ENCODE assay signal across 2 fruit fly cellular contexts in the genomic region with DNA sequence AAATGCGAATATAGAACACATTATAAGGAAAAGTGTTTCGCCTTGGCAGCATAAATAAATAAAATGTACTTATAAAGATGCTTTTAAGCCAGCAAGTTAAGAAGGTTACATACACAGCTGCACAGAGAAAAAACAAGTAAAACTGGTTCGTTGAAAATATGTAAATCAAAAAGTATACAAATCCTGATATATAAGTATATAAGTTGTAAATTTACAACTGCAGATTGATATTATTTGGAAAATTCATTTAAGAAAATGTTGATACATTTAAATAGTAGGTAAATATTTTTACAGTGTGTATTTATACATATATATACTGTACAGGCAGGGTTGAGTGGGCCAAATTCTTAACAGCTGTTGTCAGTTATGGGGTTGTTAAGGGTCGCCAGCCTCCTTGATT.
A peak's percentile ranks its signal among the peaks of the same experiment; 100 is the strongest.
TF ChIP-seq lines count a peak whose summit lies in the region.

No protein-coding gene starts in this region.

- no peak for TF ChIP-seq CTCF in whole organism, embryonic (GFP tag; optimal IDR thresholded peaks at IDR 0.05; lab: Kevin White, UChicago)

TF ChIP-seq in whole organism, embryonic, 481 proteins besides CTCF, POLR2A, EP300 and RAD21 (continues in another document):
- TF ChIP-seq slou (GFP tag; optimal IDR thresholded peaks at IDR 0.05; lab: Kevin White, UChicago), result no peak
- TF ChIP-seq HHEX (GFP tag; optimal IDR thresholded peaks at IDR 0.05; lab: Kevin White, UChicago), result no peak
- TF ChIP-seq MBD-R2 (GFP tag; IDR thresholded peaks at IDR 0.05; lab: Robert Waterston, UW), result no peak
- TF ChIP-seq CG4707 (GFP tag; optimal IDR thresholded peaks at IDR 0.05; lab: Kevin White, UChicago), result no peak
- no peak for TF ChIP-seq aop (GFP tag; IDR thresholded peaks at IDR 0.05; lab: Robert Waterston, UW)
- TF ChIP-seq pb (GFP tag; optimal IDR thresholded peaks at IDR 0.05; lab: Kevin White, UChicago), result no peak
- no peak for TF ChIP-seq CG4404 (GFP tag; IDR thresholded peaks at IDR 0.05; lab: Robert Waterston, UW)
- no peak for TF ChIP-seq CG14441 (GFP tag; IDR thresholded peaks at IDR 0.05; lab: Robert Waterston, UW)
- no peak for TF ChIP-seq Fer3 (tag; optimal IDR thresholded peaks at IDR 0.05; lab: Kevin White, UChicago)
- TF ChIP-seq CG9932 (GFP tag; IDR thresholded peaks at IDR 0.05; lab: Robert Waterston, UW), result no peak
- peak; percentile 51 for TF ChIP-seq CG18262 (tag; optimal IDR thresholded peaks at IDR 0.05; lab: Kevin White, UChicago)
- TF ChIP-seq gsb (GFP tag; IDR thresholded peaks at IDR 0.05; lab: Robert Waterston, UW), result no peak
- no peak for TF ChIP-seq CG1792 (GFP tag; optimal IDR thresholded peaks at IDR 0.05; lab: Kevin White, UChicago)
- TF ChIP-seq sens (GFP tag; lab: Kevin White, UChicago), result peak; percentile 76
- TF ChIP-seq CG10979 (tag; optimal IDR thresholded peaks at IDR 0.05; lab: Kevin White, UChicago), result peak; percentile 42
- no peak for TF ChIP-seq kay (GFP tag; optimal IDR thresholded peaks at IDR 0.05; lab: Kevin White, UChicago)
- no peak for TF ChIP-seq CG10462 (GFP tag; optimal IDR thresholded peaks at IDR 0.05; lab: Kevin White, UChicago)
- TF ChIP-seq CG3281 (GFP tag; optimal IDR thresholded peaks at IDR 0.05; lab: Kevin White, UChicago), result no peak
- peak; percentile 14 for TF ChIP-seq phol (tag; optimal IDR thresholded peaks at IDR 0.05; lab: Kevin White, UChicago)
- TF ChIP-seq jing (GFP tag; optimal IDR thresholded peaks at IDR 0.05; lab: Kevin White, UChicago), result no peak
- TF ChIP-seq ase (GFP tag; IDR thresholded peaks at IDR 0.05; lab: Robert Waterston, UW), result no peak
- TF ChIP-seq CG2712 (tag; optimal IDR thresholded peaks at IDR 0.05; lab: Kevin White, UChicago), result peak; percentile 52
- TF ChIP-seq Nf-YA (GFP tag; IDR thresholded peaks at IDR 0.05; lab: Robert Waterston, UW), result no peak
- TF ChIP-seq CG10147 (GFP tag; optimal IDR thresholded peaks at IDR 0.05; lab: Kevin White, UChicago), result no peak
- no peak for TF ChIP-seq CG12236 (GFP tag; optimal IDR thresholded peaks at IDR 0.05; lab: Kevin White, UChicago)
- 0 out of 2 replicates have a peak, but pooled peaks have one; percentile 8 for TF ChIP-seq CG6689 (GFP tag; IDR thresholded peaks at IDR 0.05; lab: Robert Waterston, UW)
- peak; percentile 26 for TF ChIP-seq CG17829 (tag; optimal IDR thresholded peaks at IDR 0.05; lab: Kevin White, UChicago)
- TF ChIP-seq dmrt11E (tag; optimal IDR thresholded peaks at IDR 0.05; lab: Kevin White, UChicago), result peak; percentile 44
- TF ChIP-seq Ets97D (GFP tag; optimal IDR thresholded peaks at IDR 0.05; lab: Kevin White, UChicago), result no peak
- no peak for TF ChIP-seq Vsx1 (GFP tag; optimal IDR thresholded peaks at IDR 0.05; lab: Kevin White, UChicago)
- TF ChIP-seq prd (optimal IDR thresholded peaks at IDR 0.05; lab: Kevin White, UChicago), result no peak
- peak; percentile 49; the same call in 1 of the 3 replicates for TF ChIP-seq prd (GFP tag; IDR thresholded peaks at IDR 0.05; lab: Robert Waterston, UW)
- TF ChIP-seq lola (GFP tag; optimal IDR thresholded peaks at IDR 0.05; lab: Kevin White, UChicago), result peak in 1 of 3 experiments; percentile 29
- TF ChIP-seq CG4424 (GFP tag; optimal IDR thresholded peaks at IDR 0.05; lab: Kevin White, UChicago), result peak; percentile 13
- no peak for TF ChIP-seq gcm (GFP tag; optimal IDR thresholded peaks at IDR 0.05; lab: Kevin White, UChicago)
- no peak for TF ChIP-seq CG2875 (GFP tag; optimal IDR thresholded peaks at IDR 0.05; lab: Kevin White, UChicago)
- no peak for TF ChIP-seq CG1602 (GFP tag; optimal IDR thresholded peaks at IDR 0.05; lab: Kevin White, UChicago)
- 0 out of 2 replicates have a peak, but pooled peaks have one; percentile 9 for TF ChIP-seq E2f1 (GFP tag; IDR thresholded peaks at IDR 0.05; lab: Robert Waterston, UW)
- TF ChIP-seq Dbx (GFP tag; IDR thresholded peaks at IDR 0.05; lab: Robert Waterston, UW), result no peak
- TF ChIP-seq Xrp1 (GFP tag; IDR thresholded peaks at IDR 0.05; lab: Robert Waterston, UW), result peak; percentile 49; the same call in 1 of the 2 replicates
- TF ChIP-seq PHDP (tag; optimal IDR thresholded peaks at IDR 0.05; lab: Kevin White, UChicago), result no peak
- no peak for TF ChIP-seq CG7745 (tag; optimal IDR thresholded peaks at IDR 0.05; lab: Kevin White, UChicago)
- peak; percentile 8 for TF ChIP-seq gsb-n (tag; optimal IDR thresholded peaks at IDR 0.05; lab: Kevin White, UChicago)
- no peak for TF ChIP-seq CG2199 (GFP tag; IDR thresholded peaks at IDR 0.05; lab: Robert Waterston, UW)
- TF ChIP-seq wek (GFP tag; optimal IDR thresholded peaks at IDR 0.05; lab: Kevin White, UChicago), result no peak

TF ChIP-seq in whole organism, prepupa, 60 proteins besides CTCF, POLR2A, EP300 and RAD21:
- TF ChIP-seq svp (GFP tag; lab: Kevin White, UChicago) (peak; percentile 32), CG10631 (GFP tag; optimal IDR thresholded peaks at IDR 0.05; lab: Kevin White, UChicago) (no peak), Eip78C (GFP tag; lab: Kevin White, UChicago) (peak; percentile 44)
TF ChIP-seq in whole organism, prepupa: peak in this region for 2.
